Worm (Caenorhabditis elegans): ENCODE measurements around the gene F42D1.4.

DNA sequence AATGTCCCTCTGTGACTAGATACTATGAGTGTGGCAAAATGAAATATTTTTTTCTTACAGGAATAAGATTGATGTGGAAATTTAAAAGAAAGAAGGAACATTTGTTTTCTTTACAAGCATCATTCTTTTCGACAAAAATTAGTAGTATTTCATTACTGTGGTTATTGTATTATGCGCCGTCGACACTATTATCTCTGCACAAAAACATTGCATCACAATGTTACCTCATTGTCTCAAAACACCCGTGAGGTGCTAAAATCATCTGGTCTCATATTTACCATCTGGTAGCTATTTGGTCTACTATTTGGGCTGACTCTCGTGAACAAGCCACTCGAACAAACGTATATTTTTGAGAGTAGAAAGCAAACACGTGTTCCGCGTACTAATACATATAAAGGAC is 47.5 kb upstream of the F42D1.4 start:
- TF ChIP-seq lsy-2 (tag; optimal IDR thresholded peaks at IDR 0.05): no peak
- TF ChIP-seq mep-1 (tag; optimal IDR thresholded peaks at IDR 0.05): no peak
- no peak for TF ChIP-seq aly-2 (tag; optimal IDR thresholded peaks at IDR 0.05)
- no peak for TF ChIP-seq blmp-1 (tag; optimal IDR thresholded peaks at IDR 0.05)
- no peak for TF ChIP-seq egl-13 (tag; optimal IDR thresholded peaks at IDR 0.05)
- TF ChIP-seq unc-86 (tag; optimal IDR thresholded peaks at IDR 0.05): no peak
- TF ChIP-seq tbx-2 (tag; optimal IDR thresholded peaks at IDR 0.05): no peak
- TF ChIP-seq swsn-7 (tag; optimal IDR thresholded peaks at IDR 0.05): no peak
- TF ChIP-seq ces-1 (GFP tag; optimal IDR thresholded peaks at IDR 0.05): no peak
- no peak for TF ChIP-seq nhr-71 (tag; optimal IDR thresholded peaks at IDR 0.05)
- no peak for TF ChIP-seq efl-1 (optimal IDR thresholded peaks at IDR 0.05)
- no peak for TF ChIP-seq efl-1 (GFP tag; optimal IDR thresholded peaks at IDR 0.05 in 1 of 2)
- no peak for TF ChIP-seq C34B4.2 (tag; optimal IDR thresholded peaks at IDR 0.05)
